Fruit fly (Drosophila melanogaster) whole organism: ENCODE measurements around the gene Exo70.

Experiments used
- CG8478 ChIP-seq: fragments of >200 bp; optimal IDR thresholded peaks from 2 replicates; lab custom pipeline; 2018; ENCODE audit warnings: inconsistent platforms
- Dll ChIP-seq: fragments of >200 bp; optimal IDR thresholded peaks from 2 replicates; lab custom pipeline; 2017
- pan ChIP-seq: fragments of >200 bp; optimal IDR thresholded peaks from 2 replicates; lab custom pipeline; 2017
- psq ChIP-seq: fragments of >200 bp; optimal IDR thresholded peaks from 2 replicates; lab custom pipeline; 2017

dm6 chr3L:8441745-8442575 lies 30.3 kb downstream of the Exo70 start, which contains the start of gene Unr:
- peak; percentile 27 for TF ChIP-seq CG8478 (lab: Kevin White, UChicago)
- TF ChIP-seq psq (lab: Kevin White, UChicago): no peak
- no peak for TF ChIP-seq Dll (lab: Kevin White, UChicago)
- no peak for TF ChIP-seq pan (lab: Kevin White, UChicago)
